Fruit fly (Drosophila melanogaster): ENCODE measurements around the gene CG43208.
A peak's percentile ranks its signal among the peaks of the same experiment; 100 is the strongest.

The CG43208 gene

DNA sequence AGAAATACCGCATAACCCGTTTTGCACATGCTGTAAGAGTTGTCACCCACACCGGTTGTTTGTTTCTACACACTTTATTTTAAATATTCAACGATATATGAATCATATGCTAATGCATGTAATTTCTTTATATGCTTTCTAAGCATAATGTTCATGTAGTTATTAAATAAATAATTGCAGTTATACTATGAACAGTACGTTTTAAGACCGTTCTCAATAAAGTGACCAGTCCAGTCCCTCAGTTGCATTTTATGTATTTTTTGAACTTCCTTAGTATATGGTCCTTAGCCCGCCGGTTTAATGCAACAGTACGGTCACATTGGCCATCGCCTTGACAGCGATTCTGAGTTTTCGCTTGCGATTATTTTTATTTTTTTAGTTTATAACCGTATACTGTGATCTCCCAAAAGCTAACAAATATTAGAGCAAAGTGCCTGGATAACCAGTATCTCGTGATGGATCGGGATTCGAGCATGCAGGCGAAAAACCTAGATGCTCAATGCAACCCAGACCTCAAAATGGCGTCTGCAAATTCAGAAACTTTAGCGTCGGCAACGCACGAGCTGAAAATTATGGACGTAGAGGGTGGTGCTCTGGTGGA is 39.1 kb upstream of the CG43208 start, which contains the start of gene Ravus:
Ravus (minus strand) TSS at position 1 of the 601 bp plus-strand sequence.
- TF ChIP-seq svp (GFP tag) (peak; percentile 79), CG6792 (GFP tag; optimal IDR thresholded peaks at IDR 0.05) (peak; percentile 15), CG31627 (GFP tag; optimal IDR thresholded peaks at IDR 0.05) (peak; percentile 70), Blimp-1 (GFP tag; optimal IDR thresholded peaks at IDR 0.05) (no peak), CG7368 (GFP tag; optimal IDR thresholded peaks at IDR 0.05) (peak; percentile 20), CG3032 (tag; optimal IDR thresholded peaks at IDR 0.05) (peak; percentile 63), esn (GFP tag; optimal IDR thresholded peaks at IDR 0.05) (peak; percentile 61), CG11902 (GFP tag; optimal IDR thresholded peaks at IDR 0.05) (no peak), cyc (GFP tag; optimal IDR thresholded peaks at IDR 0.05) (peak; percentile 52), achi (GFP tag; optimal IDR thresholded peaks at IDR 0.05) (peak; percentile 72), eg (GFP tag; IDR thresholded peaks at IDR 0.05) (peak; percentile 30; the same call in 1 of the 3 replicates), Eip78C (GFP tag) (peak; percentile 76), Sox15 (GFP tag; optimal IDR thresholded peaks at IDR 0.05) (peak; percentile 36), Hr38 (GFP tag; optimal IDR thresholded peaks at IDR 0.05) (no peak), Ets21C (GFP tag; optimal IDR thresholded peaks at IDR 0.05) (no peak), spab (GFP tag; optimal IDR thresholded peaks at IDR 0.05) (no peak), Sox14 (GFP tag; optimal IDR thresholded peaks at IDR 0.05) (peak; percentile 69), Ets96B (tag; optimal IDR thresholded peaks at IDR 0.05) (peak; percentile 42), Eip93F (GFP tag; optimal IDR thresholded peaks at IDR 0.05) (no peak), CG11762 (GFP tag; optimal IDR thresholded peaks at IDR 0.05; ENCODE audit: insufficient read depth) (peak; percentile 34)

DNA sequence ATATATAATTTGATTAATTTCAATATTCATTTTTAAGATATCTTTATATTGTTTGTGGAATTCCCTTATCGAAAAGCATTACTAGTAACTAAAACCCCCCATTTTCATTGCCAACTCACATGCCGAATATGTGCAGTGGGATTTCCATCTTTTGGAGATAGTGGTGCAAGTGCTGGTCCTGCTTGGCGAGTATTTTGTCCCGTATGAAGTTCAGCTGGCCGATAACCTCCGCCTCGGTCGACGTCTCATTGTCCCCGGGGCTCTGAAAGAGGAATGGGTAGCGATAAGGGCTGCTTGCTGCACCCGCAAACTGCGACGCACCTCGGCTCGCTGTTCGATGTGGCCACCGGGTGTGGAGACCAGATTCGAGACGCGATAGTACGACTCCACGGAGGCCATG is 32.6 kb upstream of the CG43208 start:
- TF ChIP-seq CG8319 (GFP tag; optimal IDR thresholded peaks at IDR 0.05) (no peak), net (GFP tag; optimal IDR thresholded peaks at IDR 0.05) (no peak), salr (GFP tag; optimal IDR thresholded peaks at IDR 0.05) (no peak), CG6163 (GFP tag; IDR thresholded peaks at IDR 0.05) (no peak), spab (GFP tag; optimal IDR thresholded peaks at IDR 0.05) (no peak), CG6854 (GFP tag; optimal IDR thresholded peaks at IDR 0.05) (no peak), svp (GFP tag) (peak; percentile 100), CG3919 (GFP tag; optimal IDR thresholded peaks at IDR 0.05) (no peak), Blimp-1 (GFP tag; optimal IDR thresholded peaks at IDR 0.05) (no peak), CG31627 (GFP tag; optimal IDR thresholded peaks at IDR 0.05) (no peak), Sox102F (GFP tag; optimal IDR thresholded peaks at IDR 0.05) (no peak), fd85E (GFP tag; optimal IDR thresholded peaks at IDR 0.05) (no peak), Ets21C (GFP tag; optimal IDR thresholded peaks at IDR 0.05) (no peak), Sox14 (GFP tag; optimal IDR thresholded peaks at IDR 0.05) (peak; percentile 7), Eip78C (GFP tag) (peak; percentile 1)

DNA sequence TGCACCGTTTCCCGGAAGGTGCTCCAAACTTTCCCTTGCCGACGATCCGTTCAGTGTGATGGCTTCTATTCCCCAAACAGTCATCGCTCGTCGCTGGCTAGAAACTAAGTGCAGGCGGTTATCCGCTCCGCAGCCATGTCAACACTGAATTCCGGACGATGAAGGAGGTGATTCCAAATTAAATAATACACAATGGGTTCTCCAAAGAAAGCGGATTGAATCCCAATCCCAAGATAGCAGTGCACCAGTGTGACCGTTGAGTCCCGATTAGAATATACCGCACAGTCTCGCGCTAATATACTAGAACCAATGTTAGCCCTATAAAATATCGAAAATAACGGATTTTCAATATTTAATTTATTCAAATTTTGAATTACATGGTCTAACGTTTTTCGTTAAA is 31.5 kb upstream of the CG43208 start, which contains the start of gene TBC1D5:
TBC1D5 (minus strand) TSS at position 254 of the 400 bp plus-strand sequence.
- TF ChIP-seq Sox14 (GFP tag; optimal IDR thresholded peaks at IDR 0.05) (peak; percentile 8), CG6854 (GFP tag; optimal IDR thresholded peaks at IDR 0.05) (peak; percentile 14), svp (GFP tag) (peak; percentile 63), lz (GFP tag; optimal IDR thresholded peaks at IDR 0.05) (no peak), CG6808 (GFP tag; optimal IDR thresholded peaks at IDR 0.05) (no peak), Eip78C (GFP tag) (peak; percentile 69)

- no peak for TF ChIP-seq OdsH (GFP tag; optimal IDR thresholded peaks at IDR 0.05)
- TF ChIP-seq salr (GFP tag; optimal IDR thresholded peaks at IDR 0.05): no peak
- TF ChIP-seq CG6808 (GFP tag; optimal IDR thresholded peaks at IDR 0.05): no peak
- TF ChIP-seq CG6276 (GFP tag; optimal IDR thresholded peaks at IDR 0.05): no peak
- no peak for TF ChIP-seq Blimp-1 (GFP tag; optimal IDR thresholded peaks at IDR 0.05)
- no peak for TF ChIP-seq Hr4 (GFP tag; optimal IDR thresholded peaks at IDR 0.05)
- no peak for TF ChIP-seq Met (GFP tag; optimal IDR thresholded peaks at IDR 0.05)
- no peak for TF ChIP-seq Lpt (GFP tag; optimal IDR thresholded peaks at IDR 0.05)
- no peak for TF ChIP-seq CG10631 (GFP tag; optimal IDR thresholded peaks at IDR 0.05)
- no peak for TF ChIP-seq Eip78C (GFP tag)
- no peak for TF ChIP-seq CG6163 (GFP tag; IDR thresholded peaks at IDR 0.05)
- no peak for TF ChIP-seq CG8319 (GFP tag; optimal IDR thresholded peaks at IDR 0.05)
- no peak for TF ChIP-seq spab (GFP tag; optimal IDR thresholded peaks at IDR 0.05)
- TF ChIP-seq CG8119 (GFP tag; IDR thresholded peaks at IDR 0.05): no peak
- no peak for TF ChIP-seq CG4318 (GFP tag; optimal IDR thresholded peaks at IDR 0.05)
- TF ChIP-seq pdm3 (GFP tag; optimal IDR thresholded peaks at IDR 0.05): no peak
- TF ChIP-seq CG32006 (GFP tag; optimal IDR thresholded peaks at IDR 0.05): no peak
- no peak for TF ChIP-seq topi (GFP tag; optimal IDR thresholded peaks at IDR 0.05)
Measured at dm6 chr3R:13273462-13273861, 29.8 kb upstream of the CG43208 start.
